Worm (Caenorhabditis elegans): ENCODE results near the gene nhr-27.
A peak's percentile ranks its signal among the peaks of the same experiment; 100 is the strongest.

nhr-27 gene

DNA sequence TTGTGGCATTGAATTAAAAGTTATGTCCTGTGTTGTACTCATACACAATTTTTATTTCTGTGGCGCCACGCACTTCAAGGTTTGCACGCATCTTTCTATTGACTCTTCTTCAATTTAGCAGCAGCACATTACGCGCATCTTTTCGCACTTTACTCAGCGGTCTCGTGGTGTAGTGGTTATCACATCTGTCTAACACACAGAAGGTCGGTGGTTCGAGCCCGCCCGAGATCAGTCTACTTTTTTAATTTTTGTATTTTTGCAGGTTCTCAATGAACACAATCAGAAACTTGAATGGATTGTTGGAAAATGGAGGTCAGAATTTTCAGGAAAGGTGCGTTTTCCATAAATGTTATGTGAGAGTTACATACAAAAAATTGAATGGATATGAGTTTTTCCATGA lies 35.4 kb upstream of the nhr-27 start (continued):
- TF ChIP-seq madf-6 (GFP tag; IDR thresholded peaks at IDR 0.05), result no peak
- TF ChIP-seq T07F8.4 (tag; optimal IDR thresholded peaks at IDR 0.05), result no peak
- TF ChIP-seq cebp-1 (GFP tag; IDR thresholded peaks at IDR 0.05), result no peak
- TF ChIP-seq cebp-1 (tag; optimal IDR thresholded peaks at IDR 0.05), result peak; percentile 48
- TF ChIP-seq attf-3 (GFP tag; conservative IDR thresholded peaks at IDR 0.05), result no peak
- TF ChIP-seq ceh-91 (GFP tag; IDR thresholded peaks at IDR 0.05), result no peak
- no peak for TF ChIP-seq pha-4 (tag; optimal IDR thresholded peaks at IDR 0.05)
- peak; percentile 62 for TF ChIP-seq chd-7 (tag; optimal IDR thresholded peaks at IDR 0.05)
- TF ChIP-seq ceh-27 (GFP tag; optimal IDR thresholded peaks at IDR 0.05), result peak; percentile 60
- no peak for TF ChIP-seq B0336.3 (GFP tag; IDR thresholded peaks at IDR 0.05)
- TF ChIP-seq hmg-20 (GFP tag; IDR thresholded peaks at IDR 0.05), result 0 out of 2 replicates have a peak, but pooled peaks have one; percentile 7
- no peak for TF ChIP-seq hlh-26 (GFP tag; conservative IDR thresholded peaks at IDR 0.05)
- TF ChIP-seq rcor-1 (GFP tag; IDR thresholded peaks at IDR 0.05), result 0 out of 2 replicates have a peak, but pooled peaks have one; percentile 9
- TF ChIP-seq bed-2 (GFP tag; IDR thresholded peaks at IDR 0.05), result no peak
- no peak for TF ChIP-seq ceh-79 (tag; optimal IDR thresholded peaks at IDR 0.05)

DNA sequence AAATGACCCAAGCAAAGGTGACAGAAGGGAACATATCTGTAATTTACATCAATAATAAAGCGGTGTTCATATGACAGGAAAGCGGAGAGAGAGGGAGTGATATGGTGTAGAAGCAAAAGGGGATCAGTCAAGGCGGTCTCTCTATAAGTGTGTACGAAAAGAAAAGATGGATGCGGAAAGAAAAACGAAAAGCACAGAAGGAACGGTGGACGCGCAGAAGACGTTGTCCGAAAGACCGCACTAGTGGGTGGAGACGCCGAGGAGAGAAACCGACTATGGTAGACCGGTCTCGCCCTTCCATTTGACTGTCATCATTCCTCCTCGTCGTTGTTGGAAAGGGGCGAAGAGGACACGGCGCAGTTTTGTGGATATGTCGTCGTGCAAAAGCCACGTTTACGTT lies 34.9 kb upstream of the nhr-27 start, which contains the start of gene C52G5.2:
C52G5.2 (plus strand) TSS at position 301 of the 400 bp plus-strand sequence.
- TF ChIP-seq lag-1 (GFP tag; IDR thresholded peaks at IDR 0.05) (no peak), hsf-1 (GFP tag; IDR thresholded peaks at IDR 0.05) (no peak), rpc-1 (optimal IDR thresholded peaks at IDR 0.05) (no peak), rpc-1 (tag; optimal IDR thresholded peaks at IDR 0.05) (no peak), Y79H2A.3 (GFP tag; conservative IDR thresholded peaks at IDR 0.05) (no peak), lin-40 (tag; optimal IDR thresholded peaks at IDR 0.05) (no peak), bed-2 (GFP tag; IDR thresholded peaks at IDR 0.05) (no peak), madf-6 (GFP tag; IDR thresholded peaks at IDR 0.05) (no peak), T07F8.4 (tag; optimal IDR thresholded peaks at IDR 0.05) (no peak), chd-7 (tag; optimal IDR thresholded peaks at IDR 0.05) (no peak), efl-1 (GFP tag; optimal IDR thresholded peaks at IDR 0.05) (no peak), F49E8.2 (tag; optimal IDR thresholded peaks at IDR 0.05; ENCODE audit: insufficient read depth) (no peak), hmg-20 (GFP tag; IDR thresholded peaks at IDR 0.05) (no peak), mcd-1 (GFP tag; IDR thresholded peaks at IDR 0.05) (no peak), aptf-3 (GFP tag; IDR thresholded peaks at IDR 0.05) (no peak), nhr-120 (GFP tag; IDR thresholded peaks at IDR 0.05) (no peak), B0261.1 (tag; optimal IDR thresholded peaks at IDR 0.05) (no peak), attf-6 (GFP tag; IDR thresholded peaks at IDR 0.05) (no peak), ztf-18 (tag; optimal IDR thresholded peaks at IDR 0.05) (no peak), ZK185.1 (tag; optimal IDR thresholded peaks at IDR 0.05; ENCODE audit: poor library complexity, severe bottlenecking) (no peak)

DNA sequence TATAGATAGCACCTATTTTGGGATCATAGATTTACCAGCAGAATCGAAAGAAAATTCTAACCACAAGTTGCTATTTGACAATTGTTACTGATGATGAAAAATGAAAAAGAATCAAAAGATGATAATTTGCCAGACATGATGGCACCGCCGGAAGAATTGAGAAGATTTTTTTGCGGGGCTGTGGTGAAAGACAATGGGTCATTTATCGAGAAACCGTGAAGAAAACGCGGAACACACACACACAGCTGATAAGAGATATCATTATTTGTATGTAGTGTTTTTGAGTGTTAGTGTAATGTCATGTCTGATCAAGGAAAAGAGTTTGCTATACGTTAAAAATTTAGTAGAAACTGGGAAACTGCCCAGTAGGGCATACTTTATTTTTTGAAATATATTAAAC lies 26.7 kb upstream of the nhr-27 start:
- TF ChIP-seq madf-3 (GFP tag; IDR thresholded peaks at IDR 0.05), result no peak
- no peak for TF ChIP-seq ceh-58 (GFP tag; IDR thresholded peaks at IDR 0.05)

DNA sequence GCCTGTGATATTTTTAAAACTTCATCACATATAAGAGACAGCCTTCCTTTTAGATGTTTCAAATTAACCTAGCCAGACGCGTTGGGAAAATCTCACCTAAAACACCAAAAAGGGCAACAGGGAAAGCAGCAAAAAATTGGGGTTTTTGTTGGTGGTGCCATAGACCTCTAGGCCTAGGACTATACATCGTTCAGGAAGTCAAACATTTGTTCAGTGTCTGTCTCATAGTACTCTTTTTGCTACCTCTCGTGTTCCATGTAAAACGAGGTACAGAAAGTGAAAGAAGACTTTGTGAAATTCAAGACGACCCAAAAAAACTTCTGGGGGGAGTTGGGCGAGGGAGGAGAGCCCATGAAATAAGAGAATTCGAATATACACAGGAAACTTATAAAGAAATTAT lies 20.9 kb upstream of the nhr-27 start:
- no peak for TF ChIP-seq F52B5.7 (tag; optimal IDR thresholded peaks at IDR 0.05)
- no peak for TF ChIP-seq rpc-1 (optimal IDR thresholded peaks at IDR 0.05)
- no peak for TF ChIP-seq rpc-1 (tag; optimal IDR thresholded peaks at IDR 0.05)
- TF ChIP-seq unc-62 (GFP tag; optimal IDR thresholded peaks at IDR 0.05), result no peak
- no peak for TF ChIP-seq sptf-2 (GFP tag; optimal IDR thresholded peaks at IDR 0.05)
- TF ChIP-seq lag-1 (GFP tag; IDR thresholded peaks at IDR 0.05), result 0 out of 2 replicates have a peak, but pooled peaks have one; percentile 15

Data from whole organism, young adult.